Worm (Caenorhabditis elegans) whole organism, L2 larva: ENCODE data around the gene clec-141.

ENCODE experiments used
- C34F6.9 ChIP-seq: fragments of 150-350 bp; optimal IDR thresholded peaks from 2 replicates; lab custom pipeline; 2014; ENCODE audit warnings: missing biosample characterization, missing genetic modification characterization
- F13H6.1 ChIP-seq: sonication (generic microtip); optimal IDR thresholded peaks from 2 replicates; lab custom pipeline; 2016; ENCODE audit warnings: missing genetic modification characterization, missing compliant biosample characterization
- R02D3.7 ChIP-seq: fragments of 150-350 bp; optimal IDR thresholded peaks from 2 replicates; lab custom pipeline; 2014; ENCODE audit warnings: missing biosample characterization, missing genetic modification characterization
- Y55F3AM.14 ChIP-seq: fragments of 200-800 bp; sonication (Bioruptor generic); optimal IDR thresholded peaks from 2 replicates; lab custom pipeline; 2018; ENCODE audit warnings: mild to moderate bottlenecking, missing genetic modification characterization, missing compliant biosample characterization
- ZK546.5 ChIP-seq: sonication (generic microtip); optimal IDR thresholded peaks from 2 replicates; lab custom pipeline; 2017; ENCODE audit warnings: missing biosample characterization, missing genetic modification characterization
- aly-2 ChIP-seq: fragments of 150-350 bp; optimal IDR thresholded peaks from 2 replicates; lab custom pipeline; 2014; ENCODE audit warnings: missing biosample characterization, missing genetic modification characterization
- ama-1 ChIP-seq: fragments of 150-350 bp; optimal IDR thresholded peaks from 2 replicates; lab custom pipeline; 2018; ENCODE audit warnings: inconsistent platforms
- blmp-1 ChIP-seq: sonication (generic microtip); optimal IDR thresholded peaks from 2 replicates; lab custom pipeline; 2017; ENCODE audit warnings: missing genetic modification characterization, mild to moderate bottlenecking, missing compliant biosample characterization, antibody characterized with exemption, moderate library complexity; ENCODE audit not compliant: insufficient read depth
- ceh-16 ChIP-seq: fragments of 150-350 bp; optimal IDR thresholded peaks from 2 replicates; lab custom pipeline; 2014; ENCODE audit warnings: missing biosample characterization, missing genetic modification characterization
- ceh-82 ChIP-seq: fragments of 150-350 bp; optimal IDR thresholded peaks from 2 replicates; lab custom pipeline; 2014; ENCODE audit warnings: missing biosample characterization, missing genetic modification characterization
- crh-2 ChIP-seq: sonication (generic microtip); optimal IDR thresholded peaks from 2 replicates; lab custom pipeline; 2017; ENCODE audit warnings: missing biosample characterization, missing genetic modification characterization
- elt-1 ChIP-seq: fragments of 150-350 bp; optimal IDR thresholded peaks from 2 replicates; lab custom pipeline; 2014; ENCODE audit warnings: missing biosample characterization, missing genetic modification characterization
- elt-3 ChIP-seq: sonication (generic microtip); optimal IDR thresholded peaks from 2 replicates; lab custom pipeline; 2017; ENCODE audit warnings: missing biosample characterization, missing genetic modification characterization
- fos-1 ChIP-seq: fragments of 150-350 bp; optimal IDR thresholded peaks from 2 replicates; lab custom pipeline; 2014; ENCODE audit warnings: missing biosample characterization, missing genetic modification characterization
- gmeb-1 ChIP-seq: fragments of 150-350 bp; optimal IDR thresholded peaks from 2 replicates; lab custom pipeline; 2014; ENCODE audit warnings: missing biosample characterization, missing genetic modification characterization
- lin-11 ChIP-seq: fragments of 150-350 bp; sonication (generic microtip); optimal IDR thresholded peaks from 2 replicates; lab custom pipeline; 2014; ENCODE audit warnings: missing biosample characterization, missing genetic modification characterization, inconsistent platforms, mixed read lengths
- lin-13 ChIP-seq: fragments of 150-350 bp; optimal IDR thresholded peaks from 2 replicates; lab custom pipeline; 2014; ENCODE audit warnings: missing biosample characterization, missing genetic modification reagents, missing genetic modification characterization
- lin-39 ChIP-seq: fragments of 150-350 bp; optimal IDR thresholded peaks from 2 replicates; lab custom pipeline; 2014; ENCODE audit warnings: missing biosample characterization, missing genetic modification reagents, missing genetic modification characterization
- lsy-2 ChIP-seq, 2 experiments: fragments of 150-350 bp in 1 of 2; sonication (generic microtip) in 1 of 2; optimal IDR thresholded peaks; 2 replicates each; lab custom pipeline; 2014 to 2017; ENCODE audit warnings: missing biosample characterization in 2 of 2, missing genetic modification characterization in 2 of 2
- mab-5 ChIP-seq: fragments of 150-350 bp; optimal IDR thresholded peaks from 2 replicates; lab custom pipeline; 2014; ENCODE audit warnings: missing biosample characterization, missing genetic modification characterization
- mbf-1 ChIP-seq: sonication (generic microtip); optimal IDR thresholded peaks from 2 replicates; lab custom pipeline; 2017; ENCODE audit warnings: missing biosample characterization, missing genetic modification characterization
- mdl-1 ChIP-seq, 2 experiments: fragments of 150-350 bp in 1 of 2; sonication (generic microtip) in 1 of 2; optimal IDR thresholded peaks; 2 replicates each; lab custom pipeline; 2017; ENCODE audit warnings: missing biosample characterization in 2 of 2, missing genetic modification characterization in 2 of 2
- nhr-10 ChIP-seq: sonication (generic microtip); optimal IDR thresholded peaks from 2 replicates; lab custom pipeline; 2017; ENCODE audit warnings: missing biosample characterization, missing genetic modification characterization
- nhr-11 ChIP-seq: fragments of 150-350 bp; optimal IDR thresholded peaks from 2 replicates; lab custom pipeline; 2014; ENCODE audit warnings: missing biosample characterization, missing genetic modification characterization
- nhr-12 ChIP-seq: fragments of 150-350 bp; optimal IDR thresholded peaks from 2 replicates; lab custom pipeline; 2014; ENCODE audit warnings: missing biosample characterization, missing genetic modification characterization
- nhr-129 ChIP-seq: fragments of 150-350 bp; optimal IDR thresholded peaks from 2 replicates; lab custom pipeline; 2014; ENCODE audit warnings: missing biosample characterization, missing genetic modification characterization
- nhr-21 ChIP-seq: fragments of 150-350 bp; optimal IDR thresholded peaks from 2 replicates; lab custom pipeline; 2014; ENCODE audit warnings: missing biosample characterization, missing genetic modification characterization
- nhr-23 ChIP-seq: fragments of 150-350 bp; optimal IDR thresholded peaks from 2 replicates; lab custom pipeline; 2014; ENCODE audit warnings: missing biosample characterization, missing genetic modification reagents, missing genetic modification characterization
- nhr-237 ChIP-seq: fragments of 150-350 bp; optimal IDR thresholded peaks from 2 replicates; lab custom pipeline; 2014; ENCODE audit warnings: missing biosample characterization, missing genetic modification characterization
- nhr-25 ChIP-seq: fragments of 150-350 bp; sonication (generic microtip); optimal IDR thresholded peaks from 3 replicates; lab custom pipeline; 2014; ENCODE audit warnings: missing biosample characterization, missing genetic modification characterization
- nhr-6 ChIP-seq: fragments of 150-350 bp; optimal IDR thresholded peaks from 2 replicates; lab custom pipeline; 2014; ENCODE audit warnings: missing biosample characterization, missing genetic modification characterization
- nhr-77 ChIP-seq: fragments of 150-350 bp; optimal IDR thresholded peaks from 2 replicates; lab custom pipeline; 2014; ENCODE audit warnings: missing biosample characterization, missing genetic modification characterization
- peb-1 ChIP-seq: fragments of 150-350 bp; optimal IDR thresholded peaks from 2 replicates; lab custom pipeline; 2014; ENCODE audit warnings: missing biosample characterization, missing genetic modification characterization
- sem-4 ChIP-seq: fragments of 150-350 bp; optimal IDR thresholded peaks from 2 replicates; lab custom pipeline; 2014; ENCODE audit warnings: missing biosample characterization, missing genetic modification reagents, missing genetic modification characterization
- skn-1 ChIP-seq: sonication (generic microtip); optimal IDR thresholded peaks from 2 replicates; lab custom pipeline; 2017; ENCODE audit warnings: missing biosample characterization, missing genetic modification characterization
- sma-3 ChIP-seq: sonication (generic microtip); optimal IDR thresholded peaks from 2 replicates; lab custom pipeline; 2016; ENCODE audit warnings: missing genetic modification reagents, missing genetic modification characterization, missing compliant biosample characterization
- sma-9 ChIP-seq, 2 experiments: fragments of 150-350 bp in 1 of 2; sonication (generic microtip) in 1 of 2; optimal IDR thresholded peaks; 2 replicates each; lab custom pipeline; 2014 to 2016; ENCODE audit warnings: missing genetic modification characterization in 2 of 2, mild to moderate bottlenecking in 1 of 2, missing biosample characterization in 1 of 2, missing compliant biosample characterization in 1 of 2, missing genetic modification reagents in 1 of 2, moderate library complexity in 1 of 2
- unc-55 ChIP-seq: fragments of 150-350 bp; sonication (generic microtip); optimal IDR thresholded peaks from 3 replicates; lab custom pipeline; 2014; ENCODE audit warnings: missing biosample characterization, missing genetic modification reagents, missing genetic modification characterization
- unc-62 ChIP-seq: fragments of 150-350 bp; optimal IDR thresholded peaks from 2 replicates; lab custom pipeline; 2014; ENCODE audit warnings: missing biosample characterization, missing genetic modification reagents, missing genetic modification characterization
- zag-1 ChIP-seq: fragments of 150-350 bp; optimal IDR thresholded peaks from 2 replicates; lab custom pipeline; 2014; ENCODE audit warnings: missing biosample characterization, missing genetic modification characterization
- ztf-1 ChIP-seq: fragments of 200-800 bp; sonication (Bioruptor generic); conservative IDR thresholded peaks from 2 replicates; pipeline ENCODE4 v1.3.6; 2022; ENCODE audit warnings: missing genetic modification characterization, missing compliant biosample characterization
- ztf-11 ChIP-seq: sonication (generic microtip); optimal IDR thresholded peaks from 2 replicates; lab custom pipeline; 2017; ENCODE audit warnings: missing biosample characterization, missing genetic modification characterization
- ztf-4 ChIP-seq: fragments of 150-350 bp; optimal IDR thresholded peaks from 2 replicates; lab custom pipeline; 2014; ENCODE audit warnings: missing biosample characterization, missing genetic modification characterization

The clec-141 gene

DNA sequence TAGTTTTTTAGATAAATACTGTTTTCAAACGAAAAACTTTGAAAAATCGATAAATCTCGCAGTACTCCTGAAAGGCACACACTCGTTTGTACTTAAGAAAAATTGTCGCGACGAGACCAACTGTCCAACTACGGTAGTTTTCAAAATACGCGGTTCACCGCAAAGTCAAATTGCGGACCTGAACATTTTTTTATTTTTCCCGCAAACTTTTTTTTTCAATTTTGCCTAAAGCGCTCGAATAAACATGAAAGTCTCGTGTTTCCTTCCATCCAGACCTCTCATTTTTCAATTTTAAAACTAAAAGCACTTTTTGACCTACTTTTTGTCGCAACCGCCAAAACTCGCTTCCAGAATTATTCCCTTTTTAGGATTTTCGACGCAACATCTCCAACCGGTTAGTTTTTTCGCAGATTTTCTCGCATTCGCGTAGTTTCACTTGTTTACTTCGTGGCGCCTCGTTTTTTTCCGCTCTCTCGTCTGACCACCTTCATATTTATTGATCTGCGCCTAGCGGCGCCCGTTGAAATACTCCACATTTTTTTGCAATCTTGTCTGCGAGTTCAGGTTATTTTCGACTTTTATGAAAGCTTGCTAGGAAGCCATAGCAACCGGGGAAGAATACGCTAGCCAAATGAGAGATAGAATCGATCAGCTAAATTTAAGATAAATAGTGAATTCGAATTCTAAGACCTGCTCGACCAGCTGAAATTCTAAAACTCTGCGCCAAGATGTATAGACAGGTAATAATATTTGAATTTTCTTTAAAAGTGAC lies 29.8 kb downstream of the clec-141 start, which contains the start of gene prdx-2:
TSS of gene prdx-2 (plus strand) at position 729 of the 772 bp plus-strand sequence.
- no peak for TF ChIP-seq ZK546.5 (tag; lab: Kevin White, UChicago)
- TF ChIP-seq ceh-16 (tag; lab: Kevin White, UChicago): no peak
- TF ChIP-seq crh-2: no peak
- TF ChIP-seq sem-4 (tag; lab: Kevin White, UChicago): no peak
- no peak for TF ChIP-seq ztf-11 (tag; lab: Kevin White, UChicago)
- TF ChIP-seq lsy-2 (tag; optimal IDR thresholded peaks at IDR 0.05; lab: Kevin White, UChicago): peak in 1 of 2 experiments; percentile 16
- TF ChIP-seq lin-39 (tag; lab: Kevin White, UChicago): no peak
- TF ChIP-seq lin-11: peak; percentile 16
- TF ChIP-seq nhr-6 (tag; lab: Kevin White, UChicago): no peak
- TF ChIP-seq nhr-21: no peak
- TF ChIP-seq ztf-4: no peak
- TF ChIP-seq R02D3.7 (tag; lab: Kevin White, UChicago): no peak

DNA sequence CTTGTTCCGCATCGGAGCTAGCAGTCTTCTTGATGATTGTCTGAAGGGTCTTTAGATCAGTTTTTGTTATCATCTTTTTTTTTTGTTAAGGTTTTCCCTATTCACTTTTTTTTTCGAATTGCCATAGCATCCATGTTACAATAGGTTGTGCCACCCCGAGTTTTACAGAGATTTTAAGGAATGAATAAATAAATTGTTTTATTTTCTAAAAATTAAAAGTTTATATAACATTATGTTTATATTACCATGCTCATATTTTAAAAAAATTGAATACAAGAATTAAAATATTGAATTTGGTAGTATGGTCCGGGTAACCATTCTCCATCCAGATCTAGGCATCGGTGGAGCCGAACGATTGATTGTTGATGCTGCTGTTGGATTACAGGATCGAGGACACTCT lies 32.5 kb downstream of the clec-141 start, which contains the start of gene algn-2:
TSS of gene algn-2 (plus strand) at position 301 of the 400 bp plus-strand sequence.
- TF ChIP-seq lin-13 (GFP tag; lab: Kevin White, UChicago) (no peak), ZK546.5 (tag; lab: Kevin White, UChicago) (no peak), R02D3.7 (tag; lab: Kevin White, UChicago) (no peak), peb-1 (tag; lab: Kevin White, UChicago) (no peak), sma-3 (GFP tag; lab: Kevin White, UChicago) (no peak), sma-9 (GFP tag; optimal IDR thresholded peaks at IDR 0.05; lab: Kevin White, UChicago) (no peak), sma-9 (tag; optimal IDR thresholded peaks at IDR 0.05; lab: Kevin White, UChicago) (no peak), C34F6.9 (no peak), ztf-11 (tag; lab: Kevin White, UChicago) (no peak), mdl-1 (tag; optimal IDR thresholded peaks at IDR 0.05; lab: Kevin White, UChicago) (no peak), ceh-16 (tag; lab: Kevin White, UChicago) (no peak), aly-2 (tag; lab: Kevin White, UChicago) (no peak), nhr-237 (no peak)

- peak; percentile 50 for TF ChIP-seq R02D3.7 (tag; lab: Kevin White, UChicago)
- peak; percentile 90 to 96 for TF ChIP-seq lsy-2 (tag; optimal IDR thresholded peaks at IDR 0.05; lab: Kevin White, UChicago)
- no peak for TF ChIP-seq aly-2 (tag; lab: Kevin White, UChicago)
- peak; percentile 99 for TF ChIP-seq C34F6.9
- no peak for TF ChIP-seq peb-1 (tag; lab: Kevin White, UChicago)
- TF ChIP-seq nhr-10 (tag; lab: Kevin White, UChicago): peak; percentile 37
- peak; percentile 71 for TF ChIP-seq ama-1 (lab: Kevin White, UChicago)
- no peak for TF ChIP-seq nhr-23
- peak; percentile 90 for TF ChIP-seq nhr-129 (tag; lab: Kevin White, UChicago)
- TF ChIP-seq Y55F3AM.14 (GFP tag; lab: Kevin White, UChicago): no peak
- TF ChIP-seq ceh-82 (tag; lab: Kevin White, UChicago): peak; percentile 24
- peak; percentile 86 for TF ChIP-seq nhr-21
- TF ChIP-seq ztf-11 (tag; lab: Kevin White, UChicago): no peak
- peak; percentile 89 for TF ChIP-seq sma-3 (GFP tag; lab: Kevin White, UChicago)
- TF ChIP-seq nhr-237: peak; percentile 11
- peak; percentile 94 for TF ChIP-seq crh-2
- peak in 1 of 2 experiments; percentile 54 for TF ChIP-seq mdl-1 (tag; optimal IDR thresholded peaks at IDR 0.05; lab: Kevin White, UChicago)
- no peak for TF ChIP-seq ztf-1 (GFP tag; lab: Robert Waterston, UW)
- peak; percentile 92 for TF ChIP-seq fos-1
- TF ChIP-seq zag-1 (tag; lab: Kevin White, UChicago): peak; percentile 74
- TF ChIP-seq ztf-4: peak; percentile 83
- TF ChIP-seq mbf-1 (tag; lab: Kevin White, UChicago): no peak
- TF ChIP-seq nhr-6 (tag; lab: Kevin White, UChicago): peak; percentile 92
- peak; percentile 94 for TF ChIP-seq mab-5 (tag; lab: Kevin White, UChicago)
- TF ChIP-seq nhr-11 (tag; lab: Kevin White, UChicago): no peak
- TF ChIP-seq nhr-12 (tag; lab: Kevin White, UChicago): peak; percentile 55
- no peak for TF ChIP-seq elt-1 (tag; lab: Kevin White, UChicago)
- peak; percentile 86 for TF ChIP-seq ceh-16 (tag; lab: Kevin White, UChicago)
- peak; percentile 96 for TF ChIP-seq nhr-25 (tag; lab: Kevin White, UChicago)
- TF ChIP-seq elt-3: no peak
- TF ChIP-seq lin-39 (tag; lab: Kevin White, UChicago): no peak
- TF ChIP-seq skn-1 (tag; lab: Kevin White, UChicago): peak; percentile 52
- TF ChIP-seq nhr-77 (tag; lab: Kevin White, UChicago): peak; percentile 61
- peak; percentile 92 for TF ChIP-seq F13H6.1 (tag; lab: Kevin White, UChicago)
- TF ChIP-seq unc-55 (GFP tag; lab: Kevin White, UChicago): peak; percentile 94
- TF ChIP-seq sem-4 (tag; lab: Kevin White, UChicago): peak; percentile 83
- TF ChIP-seq gmeb-1 (tag; lab: Kevin White, UChicago): peak; percentile 92
- TF ChIP-seq lin-11: peak; percentile 60
- TF ChIP-seq blmp-1 (tag; lab: Kevin White, UChicago): peak; percentile 63
- TF ChIP-seq unc-62 (GFP tag; lab: Kevin White, UChicago): no peak
Measured at ce11 chrII:5373275-5374047, 34.0 kb downstream of the clec-141 start, which contains the start of the genes agt-2 and F09E5.3. Gene agt-2 (minus strand): TSS chrII:5373827. Gene F09E5.3 (plus strand): TSS chrII:5373997.
